Worm (Caenorhabditis elegans) whole organism, L1 larva: Measurements from ENCODE around the gene mlt-11.

Source experiments
- C34B4.2 ChIP-seq: sonication (generic microtip); optimal IDR thresholded peaks from 2 replicates; lab custom pipeline; 2017; ENCODE audit warnings: mild to moderate bottlenecking, missing genetic modification characterization, missing compliant biosample characterization
- F16B12.6 ChIP-seq: fragments of 150-350 bp; optimal IDR thresholded peaks from 2 replicates; lab custom pipeline; 2014; ENCODE audit warnings: missing biosample characterization, missing genetic modification characterization
- Y116A8C.19 ChIP-seq: sonication (generic microtip); optimal IDR thresholded peaks from 2 replicates; lab custom pipeline; 2016; ENCODE audit warnings: missing compliant biosample characterization, missing genetic modification characterization, borderline replicate concordance
- aha-1 ChIP-seq: fragments of 150-350 bp; optimal IDR thresholded peaks from 2 replicates; lab custom pipeline; 2014; ENCODE audit warnings: missing biosample characterization, missing genetic modification characterization
- aly-2 ChIP-seq: fragments of 150-350 bp; optimal IDR thresholded peaks from 2 replicates; lab custom pipeline; 2014; ENCODE audit warnings: missing biosample characterization, missing genetic modification characterization
- ama-1 ChIP-seq: fragments of 150-350 bp; optimal IDR thresholded peaks from 2 replicates; lab custom pipeline; 2014
- blmp-1 ChIP-seq: fragments of 150-350 bp; optimal IDR thresholded peaks from 2 replicates; lab custom pipeline; 2014; ENCODE audit warnings: missing biosample characterization, missing genetic modification characterization
- ceh-63 ChIP-seq: fragments of 200-800 bp; sonication (Bioruptor generic); optimal IDR thresholded peaks from 2 replicates; lab custom pipeline; 2018; ENCODE audit warnings: mild to moderate bottlenecking, missing genetic modification characterization, missing compliant biosample characterization
- ceh-8 ChIP-seq: fragments of 200-800 bp; sonication (Bioruptor generic); optimal IDR thresholded peaks from 2 replicates; lab custom pipeline; 2018; ENCODE audit warnings: mild to moderate bottlenecking, missing genetic modification characterization, moderate library complexity, missing compliant biosample characterization
- ceh-82 ChIP-seq, 3 experiments: fragments of 150-350 bp in 1 of 3; sonication (generic microtip) in 2 of 3; optimal IDR thresholded peaks; 2 replicates each; lab custom pipeline; 2014 to 2017; ENCODE audit warnings: missing biosample characterization in 3 of 3, missing genetic modification characterization in 3 of 3
- ceh-88 ChIP-seq: fragments of 200-800 bp; sonication (Bioruptor generic); IDR thresholded peaks from 2 replicates; pipeline ENCODE4 v1.3.6; 2022; ENCODE audit warnings: missing genetic modification characterization, missing compliant biosample characterization
- ceh-90 ChIP-seq: sonication (generic microtip); optimal IDR thresholded peaks from 2 replicates; lab custom pipeline; 2016; ENCODE audit warnings: missing genetic modification characterization, missing compliant biosample characterization
- ces-1 ChIP-seq: fragments of 150-350 bp; optimal IDR thresholded peaks from 2 replicates; lab custom pipeline; 2014; ENCODE audit warnings: missing biosample characterization, missing genetic modification reagents, missing genetic modification characterization
- dsc-1 ChIP-seq: sonication (generic microtip); optimal IDR thresholded peaks from 2 replicates; lab custom pipeline; 2016; ENCODE audit warnings: mild to moderate bottlenecking, missing genetic modification characterization, missing compliant biosample characterization
- efl-1 ChIP-seq, 4 experiments: fragments of 150-350 bp; optimal IDR thresholded peaks in 3 of 4; peaks in 1 of 4; 1 replicate in 1 of 4; 2 replicates in 3 of 4; lab custom pipeline; 2014; ENCODE audit warnings: missing biosample characterization in 2 of 4, missing genetic modification characterization in 2 of 4, missing genetic modification reagents in 2 of 4
- efl-3 ChIP-seq: fragments of 200-800 bp; sonication (Bioruptor generic); optimal IDR thresholded peaks from 2 replicates; lab custom pipeline; 2018; ENCODE audit warnings: mild to moderate bottlenecking, missing genetic modification characterization, missing compliant biosample characterization
- egl-13 ChIP-seq: sonication (generic microtip); optimal IDR thresholded peaks from 2 replicates; lab custom pipeline; 2016; ENCODE audit warnings: missing genotype, missing genetic modification reagents, missing genetic modification characterization, missing compliant biosample characterization
- elt-3 ChIP-seq, 6 experiments: fragments of 150-350 bp in 1 of 6; sonication (generic microtip); optimal IDR thresholded peaks; 2 replicates each; lab custom pipeline; 2017 to 2018; ENCODE audit warnings: missing biosample characterization in 6 of 6, missing genetic modification characterization in 6 of 6, inconsistent platforms in 1 of 6
- ets-5 ChIP-seq: fragments of 200-800 bp; sonication (Bioruptor generic); IDR thresholded peaks from 2 replicates; pipeline ENCODE4 v1.3.6; 2022; ENCODE audit warnings: missing genetic modification characterization, missing compliant biosample characterization
- fkh-4 ChIP-seq: sonication (generic microtip); optimal IDR thresholded peaks from 2 replicates; lab custom pipeline; 2016; ENCODE audit warnings: missing compliant biosample characterization, missing genetic modification characterization, borderline replicate concordance
- fkh-8 ChIP-seq: sonication (generic microtip); optimal IDR thresholded peaks from 2 replicates; lab custom pipeline; 2016; ENCODE audit warnings: mild to moderate bottlenecking, missing genetic modification characterization, missing compliant biosample characterization
- grh-1 ChIP-seq: fragments of 200-800 bp; sonication (Bioruptor generic); IDR thresholded peaks from 2 replicates; pipeline ENCODE4 v1.3.6; 2022; ENCODE audit warnings: missing genetic modification reagents, missing genetic modification characterization, missing compliant biosample characterization
- hlh-4 ChIP-seq: sonication (generic microtip); optimal IDR thresholded peaks from 2 replicates; lab custom pipeline; 2016; ENCODE audit warnings: mild to moderate bottlenecking, missing genetic modification characterization, missing compliant biosample characterization
- irx-1 ChIP-seq: sonication (generic microtip); optimal IDR thresholded peaks from 2 replicates; lab custom pipeline; 2016; ENCODE audit warnings: missing genetic modification characterization, missing compliant biosample characterization
- isw-1 ChIP-seq: fragments of 200-800 bp; sonication (Bioruptor generic); IDR thresholded peaks from 2 replicates; pipeline ENCODE4 v1.3.6; 2022; ENCODE audit warnings: missing genetic modification characterization, missing compliant biosample characterization
- jun-1 ChIP-seq: fragments of 150-350 bp; optimal IDR thresholded peaks from 2 replicates; lab custom pipeline; 2014; ENCODE audit warnings: missing biosample characterization, missing genetic modification reagents, missing genetic modification characterization
- lin-13 ChIP-seq: fragments of 150-350 bp; optimal IDR thresholded peaks from 2 replicates; lab custom pipeline; 2014; ENCODE audit warnings: missing biosample characterization, missing genetic modification reagents, missing genetic modification characterization
- lin-35 ChIP-seq, 2 experiments: fragments of 150-350 bp; optimal IDR thresholded peaks; 2 replicates each; lab custom pipeline; 2014; ENCODE audit warnings: missing biosample characterization in 2 of 2, missing genetic modification characterization in 2 of 2, missing genetic modification reagents in 2 of 2
- lin-39 ChIP-seq: fragments of 150-350 bp; optimal IDR thresholded peaks from 2 replicates; lab custom pipeline; 2014; ENCODE audit warnings: missing biosample characterization, missing genetic modification reagents, missing genetic modification characterization
- lir-3 ChIP-seq: sonication (generic microtip); optimal IDR thresholded peaks from 2 replicates; lab custom pipeline; 2016; ENCODE audit warnings: mild to moderate bottlenecking, missing genetic modification characterization, moderate library complexity, missing compliant biosample characterization; ENCODE audit not compliant: poor library complexity
- mdl-1 ChIP-seq, 2 experiments: fragments of 150-350 bp; optimal IDR thresholded peaks; 2 replicates each; lab custom pipeline; 2014 to 2017; ENCODE audit warnings: missing biosample characterization in 2 of 2, missing genetic modification characterization in 2 of 2, inconsistent platforms in 1 of 2
- nhr-11 ChIP-seq: fragments of 150-350 bp; optimal IDR thresholded peaks from 2 replicates; lab custom pipeline; 2014; ENCODE audit warnings: missing biosample characterization, missing genetic modification characterization
- nhr-12 ChIP-seq: sonication (generic microtip); optimal IDR thresholded peaks from 2 replicates; lab custom pipeline; 2017; ENCODE audit warnings: missing biosample characterization, missing genetic modification characterization
- nhr-19 ChIP-seq: fragments of 200-800 bp; sonication (Bioruptor generic); conservative IDR thresholded peaks from 2 replicates; pipeline ENCODE4 v1.3.6; 2022; ENCODE audit warnings: missing genetic modification characterization, missing compliant biosample characterization
- nhr-77 ChIP-seq: fragments of 150-350 bp; optimal IDR thresholded peaks from 2 replicates; lab custom pipeline; 2014; ENCODE audit warnings: missing biosample characterization, missing genetic modification characterization
- nhr-84 ChIP-seq: sonication (generic microtip); optimal IDR thresholded peaks from 2 replicates; lab custom pipeline; 2017; ENCODE audit warnings: missing biosample characterization, missing genetic modification characterization
- nhr-85 ChIP-seq: sonication (generic microtip); peaks from one replicate; lab custom pipeline; 2016; ENCODE audit warnings: missing genetic modification characterization, inconsistent platforms, missing compliant biosample characterization
- nhr-90 ChIP-seq: sonication (generic microtip); optimal IDR thresholded peaks from 2 replicates; lab custom pipeline; 2016; ENCODE audit warnings: mild to moderate bottlenecking, missing genetic modification characterization, missing compliant biosample characterization; ENCODE audit not compliant: poor library complexity
- pag-3 ChIP-seq: sonication (generic microtip); optimal IDR thresholded peaks from 2 replicates; lab custom pipeline; 2017; ENCODE audit warnings: missing genetic modification characterization, mild to moderate bottlenecking, missing compliant biosample characterization, antibody characterized with exemption, borderline replicate concordance; ENCODE audit not compliant: insufficient read depth
- pqm-1 ChIP-seq: sonication (generic microtip); optimal IDR thresholded peaks from 3 replicates; lab custom pipeline; 2017; ENCODE audit warnings: missing biosample characterization, missing genetic modification characterization
- rnt-1 ChIP-seq: sonication (generic microtip); optimal IDR thresholded peaks from 2 replicates; lab custom pipeline; 2016; ENCODE audit warnings: mild to moderate bottlenecking, missing genetic modification characterization, moderate library complexity, missing compliant biosample characterization
- sox-4 ChIP-seq: sonication (generic microtip); optimal IDR thresholded peaks from 2 replicates; lab custom pipeline; 2016; ENCODE audit warnings: missing genetic modification characterization, missing compliant biosample characterization
- sup-37 ChIP-seq: fragments of 200-800 bp; sonication (Bioruptor generic); optimal IDR thresholded peaks from 2 replicates; lab custom pipeline; 2018; ENCODE audit warnings: mild to moderate bottlenecking, missing genetic modification characterization, missing compliant biosample characterization
- swsn-7 ChIP-seq: sonication (generic microtip); optimal IDR thresholded peaks from 2 replicates; lab custom pipeline; 2016; ENCODE audit warnings: missing genetic modification characterization, missing compliant biosample characterization
- tlp-1 ChIP-seq: fragments of 150-350 bp; optimal IDR thresholded peaks from 2 replicates; lab custom pipeline; 2014; ENCODE audit warnings: missing biosample characterization, missing genetic modification characterization
- unc-130 ChIP-seq: fragments of 150-350 bp; optimal IDR thresholded peaks from 2 replicates; lab custom pipeline; 2017; ENCODE audit warnings: missing biosample characterization, missing genetic modification characterization, inconsistent platforms
- unc-30 ChIP-seq: sonication (generic microtip); optimal IDR thresholded peaks from 2 replicates; lab custom pipeline; 2017; ENCODE audit warnings: missing biosample characterization, missing genetic modification characterization
- unc-62 ChIP-seq: fragments of 150-350 bp; optimal IDR thresholded peaks from 2 replicates; lab custom pipeline; 2014; ENCODE audit warnings: missing biosample characterization, missing genetic modification reagents, missing genetic modification characterization
- unc-98 ChIP-seq: fragments of 200-800 bp; sonication (Bioruptor generic); IDR thresholded peaks from 2 replicates; pipeline ENCODE4 v1.3.6; 2022; ENCODE audit warnings: missing genetic modification characterization, missing compliant biosample characterization
- vab-15 ChIP-seq: sonication (generic microtip); optimal IDR thresholded peaks from 2 replicates; lab custom pipeline; 2017; ENCODE audit warnings: missing genotype, mild to moderate bottlenecking, missing genetic modification characterization, missing compliant biosample characterization
- zip-4 ChIP-seq: fragments of 200-800 bp; sonication (Bioruptor generic); optimal IDR thresholded peaks from 2 replicates; lab custom pipeline; 2018; ENCODE audit warnings: mild to moderate bottlenecking, missing genetic modification characterization, moderate library complexity, missing compliant biosample characterization
- ztf-4 ChIP-seq: fragments of 150-350 bp; optimal IDR thresholded peaks from 2 replicates; lab custom pipeline; 2014; ENCODE audit warnings: missing biosample characterization, missing genetic modification characterization

The mlt-11 gene

ce11 chrV:20703998-20704572, 37.1 kb downstream of the mlt-11 start, which contains the start of the genes F53F8.5 and F53F8.6:
Gene F53F8.5, minus strand, starts transcription at chrV:20704049.
Gene F53F8.6, plus strand, starts transcription at chrV:20704227.
- peak; percentile 90 to 95 for TF ChIP-seq lin-35 (GFP tag; optimal IDR thresholded peaks at IDR 0.05; lab: Kevin White, UChicago)
- TF ChIP-seq nhr-90 (tag; lab: Kevin White, UChicago), result peak; percentile 71
- no peak for TF ChIP-seq aha-1 (tag; lab: Kevin White, UChicago)
- TF ChIP-seq nhr-19 (GFP tag; lab: Robert Waterston, UW), result peak; percentile 62
- no peak for TF ChIP-seq zip-4 (GFP tag; lab: Kevin White, UChicago)
- TF ChIP-seq ets-5, result no peak
- TF ChIP-seq egl-13 (tag; lab: Kevin White, UChicago), result no peak
- no peak for TF ChIP-seq ceh-63 (GFP tag; lab: Kevin White, UChicago)
- no peak for TF ChIP-seq ceh-8
- TF ChIP-seq irx-1, result peak; percentile 49
- peak; percentile 55; the same call in 1 of the 2 replicates for TF ChIP-seq grh-1
- TF ChIP-seq efl-1 (optimal IDR thresholded peaks at IDR 0.05; lab: Kevin White, UChicago), result peak; percentile 47 to 93
- TF ChIP-seq efl-1 (GFP tag; optimal IDR thresholded peaks at IDR 0.05 in 1 of 2; lab: Kevin White, UChicago), result peak; percentile 92 to 99
- TF ChIP-seq sox-4 (tag; lab: Kevin White, UChicago), result no peak
- TF ChIP-seq nhr-12 (tag; lab: Kevin White, UChicago), result no peak
- no peak for TF ChIP-seq ztf-4 (tag; lab: Kevin White, UChicago)
- TF ChIP-seq fkh-4 (tag; lab: Kevin White, UChicago), result no peak
- no peak for TF ChIP-seq lir-3
- peak; percentile 44 for TF ChIP-seq unc-130
- TF ChIP-seq dsc-1 (tag; lab: Kevin White, UChicago), result peak; percentile 62
- TF ChIP-seq mdl-1 (tag; optimal IDR thresholded peaks at IDR 0.05; lab: Kevin White, UChicago), result peak in 1 of 2 experiments; percentile 50
- TF ChIP-seq ceh-82 (tag; optimal IDR thresholded peaks at IDR 0.05; lab: Kevin White, UChicago), result peak; percentile 29 to 57 (median 53)
- TF ChIP-seq unc-98 (GFP tag; lab: Robert Waterston, UW), result no peak
- no peak for TF ChIP-seq fkh-8
- no peak for TF ChIP-seq ceh-90 (tag; lab: Kevin White, UChicago)
- no peak for TF ChIP-seq unc-62 (GFP tag; lab: Kevin White, UChicago)
- peak; percentile 43 for TF ChIP-seq lin-13 (GFP tag; lab: Kevin White, UChicago)
- no peak for TF ChIP-seq aly-2 (tag; lab: Kevin White, UChicago)
- no peak for TF ChIP-seq pqm-1 (tag; lab: Kevin White, UChicago)
- no peak for TF ChIP-seq C34B4.2 (tag; lab: Kevin White, UChicago)
- no peak for TF ChIP-seq efl-3 (GFP tag; lab: Kevin White, UChicago)
- TF ChIP-seq nhr-85, result peak; percentile 50
- TF ChIP-seq pag-3 (tag; lab: Kevin White, UChicago), result no peak
- TF ChIP-seq nhr-77, result peak; percentile 3
- TF ChIP-seq F16B12.6 (tag; lab: Kevin White, UChicago), result no peak
- TF ChIP-seq vab-15, result no peak
- TF ChIP-seq sup-37 (GFP tag; lab: Kevin White, UChicago), result no peak
- TF ChIP-seq ces-1 (GFP tag; lab: Kevin White, UChicago), result no peak
- no peak for TF ChIP-seq nhr-84
- TF ChIP-seq blmp-1 (tag; lab: Kevin White, UChicago), result peak; percentile 28
- TF ChIP-seq Y116A8C.19 (tag; lab: Kevin White, UChicago), result no peak
- TF ChIP-seq jun-1, result no peak
- no peak for TF ChIP-seq tlp-1 (tag; lab: Kevin White, UChicago)
- peak; percentile 21 for TF ChIP-seq nhr-11 (tag; lab: Kevin White, UChicago)
- peak; percentile 70 for TF ChIP-seq rnt-1
- peak; percentile 67 for TF ChIP-seq swsn-7 (tag; lab: Kevin White, UChicago)
- no peak for TF ChIP-seq elt-3 (tag; optimal IDR thresholded peaks at IDR 0.05; lab: Kevin White, UChicago)
- TF ChIP-seq lin-39, result peak; percentile 72
- TF ChIP-seq isw-1 (GFP tag; lab: Robert Waterston, UW), result peak; percentile 63
- no peak for TF ChIP-seq ama-1 (lab: Kevin White, UChicago)
- TF ChIP-seq unc-30, result no peak
- no peak for TF ChIP-seq hlh-4 (tag; lab: Kevin White, UChicago)
- no peak for TF ChIP-seq ceh-88 (GFP tag; lab: Robert Waterston, UW)
